Worm (Caenorhabditis elegans) whole organism, L4 larva: Measurements from ENCODE around the gene Y39A1A.18.

Experiments used
- F44E2.7 ChIP-seq: fragments of 200-800 bp; sonication (Bioruptor generic); IDR thresholded peaks from 2 replicates; pipeline ENCODE4 v2.1.2; 2022; ENCODE audit warnings: missing genetic modification characterization, missing compliant biosample characterization
- hlh-11 ChIP-seq: fragments of 200-800 bp; sonication (Bioruptor generic); optimal IDR thresholded peaks from 2 replicates; lab custom pipeline; 2018; ENCODE audit warnings: mild to moderate bottlenecking, missing genetic modification characterization, missing compliant biosample characterization
- hlh-30 ChIP-seq: sonication (generic microtip); optimal IDR thresholded peaks from 2 replicates; lab custom pipeline; 2017; ENCODE audit warnings: antibody characterized with exemption, mild to moderate bottlenecking, missing genetic modification characterization, missing compliant biosample characterization; ENCODE audit not compliant: insufficient read depth
- lin-15B ChIP-seq: fragments of 150-350 bp; sonication (generic microtip); optimal IDR thresholded peaks from 3 replicates; lab custom pipeline; 2014; ENCODE audit warnings: missing biosample characterization, missing genetic modification characterization
- pqm-1 ChIP-seq: sonication (generic microtip); optimal IDR thresholded peaks from 2 replicates; lab custom pipeline; 2017; ENCODE audit warnings: missing biosample characterization, missing genetic modification characterization
- unc-62 ChIP-seq, 3 experiments: fragments of 150-350 bp in 1 of 3; sonication (generic microtip); optimal IDR thresholded peaks in 2 of 3; peaks in 1 of 3; 1 replicate in 1 of 3; 2 replicates in 2 of 3; lab custom pipeline; 2014 to 2017; ENCODE audit warnings: missing biosample characterization in 3 of 3, missing genetic modification characterization in 3 of 3, missing genetic modification reagents in 3 of 3, missing genotype in 1 of 3

ce11 chrIII:10721056-10721455, 26.8 kb upstream of the Y39A1A.18 start:
- TF ChIP-seq pqm-1 (no peak), unc-62 (GFP tag; optimal IDR thresholded peaks at IDR 0.05 in 1 of 2; lab: Kevin White, UChicago) (no peak), unc-62 (tag; optimal IDR thresholded peaks at IDR 0.05; lab: Kevin White, UChicago) (no peak), hlh-11 (tag; lab: Kevin White, UChicago) (no peak), F44E2.7 (GFP tag; lab: Robert Waterston, UW) (no peak), hlh-30 (tag; lab: Kevin White, UChicago) (no peak), lin-15B (tag; lab: Kevin White, UChicago) (no peak)
